Worm (Caenorhabditis elegans) whole organism, L1 larva: Measurements from ENCODE around the gene ZK1128.3.

Source experiments
- aha-1 ChIP-seq: fragments of 150-350 bp; optimal IDR thresholded peaks from 2 replicates; lab custom pipeline; 2014; ENCODE audit warnings: missing biosample characterization, missing genetic modification characterization
- ceh-8 ChIP-seq: fragments of 200-800 bp; sonication (Bioruptor generic); optimal IDR thresholded peaks from 2 replicates; lab custom pipeline; 2018; ENCODE audit warnings: mild to moderate bottlenecking, missing genetic modification characterization, moderate library complexity, missing compliant biosample characterization
- ceh-82 ChIP-seq, 3 experiments: fragments of 150-350 bp in 1 of 3; sonication (generic microtip) in 2 of 3; optimal IDR thresholded peaks; 2 replicates each; lab custom pipeline; 2014 to 2017; ENCODE audit warnings: missing biosample characterization in 3 of 3, missing genetic modification characterization in 3 of 3
- ceh-88 ChIP-seq: fragments of 200-800 bp; sonication (Bioruptor generic); IDR thresholded peaks from 2 replicates; pipeline ENCODE4 v1.3.6; 2022; ENCODE audit warnings: missing genetic modification characterization, missing compliant biosample characterization
- dpl-1 ChIP-seq, 3 experiments: fragments of 150-350 bp in 2 of 3; sonication (generic microtip) in 1 of 3; optimal IDR thresholded peaks; 2 replicates each; lab custom pipeline; 2014 to 2017; ENCODE audit warnings: missing biosample characterization in 3 of 3, missing genetic modification characterization in 3 of 3, missing genetic modification reagents in 3 of 3
- dsc-1 ChIP-seq: sonication (generic microtip); optimal IDR thresholded peaks from 2 replicates; lab custom pipeline; 2016; ENCODE audit warnings: mild to moderate bottlenecking, missing genetic modification characterization, missing compliant biosample characterization
- efl-1 ChIP-seq, 4 experiments: fragments of 150-350 bp; optimal IDR thresholded peaks in 3 of 4; peaks in 1 of 4; 1 replicate in 1 of 4; 2 replicates in 3 of 4; lab custom pipeline; 2014; ENCODE audit warnings: missing biosample characterization in 2 of 4, missing genetic modification characterization in 2 of 4, missing genetic modification reagents in 2 of 4
- egl-13 ChIP-seq: sonication (generic microtip); optimal IDR thresholded peaks from 2 replicates; lab custom pipeline; 2016; ENCODE audit warnings: missing genotype, missing genetic modification reagents, missing genetic modification characterization, missing compliant biosample characterization
- elt-2 ChIP-seq: sonication (generic microtip); optimal IDR thresholded peaks from 2 replicates; lab custom pipeline; 2016; ENCODE audit warnings: missing genetic modification characterization, mild to moderate bottlenecking, inconsistent platforms, missing compliant biosample characterization, missing genetic modification reagents
- fkh-10 ChIP-seq: sonication (generic microtip); optimal IDR thresholded peaks from 2 replicates; lab custom pipeline; 2017; ENCODE audit warnings: missing biosample characterization, missing genetic modification reagents, missing genetic modification characterization
- fkh-4 ChIP-seq: sonication (generic microtip); optimal IDR thresholded peaks from 2 replicates; lab custom pipeline; 2016; ENCODE audit warnings: missing compliant biosample characterization, missing genetic modification characterization, borderline replicate concordance
- fkh-8 ChIP-seq: sonication (generic microtip); optimal IDR thresholded peaks from 2 replicates; lab custom pipeline; 2016; ENCODE audit warnings: mild to moderate bottlenecking, missing genetic modification characterization, missing compliant biosample characterization
- isw-1 ChIP-seq: fragments of 200-800 bp; sonication (Bioruptor generic); IDR thresholded peaks from 2 replicates; pipeline ENCODE4 v1.3.6; 2022; ENCODE audit warnings: missing genetic modification characterization, missing compliant biosample characterization
- lin-13 ChIP-seq: fragments of 150-350 bp; optimal IDR thresholded peaks from 2 replicates; lab custom pipeline; 2014; ENCODE audit warnings: missing biosample characterization, missing genetic modification reagents, missing genetic modification characterization
- lin-14 ChIP-seq: fragments of 200-800 bp; sonication (Bioruptor generic); optimal IDR thresholded peaks from 2 replicates; lab custom pipeline; 2018; ENCODE audit warnings: mild to moderate bottlenecking, missing genetic modification characterization, moderate library complexity, missing compliant biosample characterization
- lin-15B ChIP-seq: fragments of 150-350 bp; sonication (generic microtip); optimal IDR thresholded peaks from 3 replicates; lab custom pipeline; 2014; ENCODE audit warnings: missing biosample characterization, missing genetic modification characterization
- lin-35 ChIP-seq, 2 experiments: fragments of 150-350 bp; optimal IDR thresholded peaks; 2 replicates each; lab custom pipeline; 2014; ENCODE audit warnings: missing biosample characterization in 2 of 2, missing genetic modification characterization in 2 of 2, missing genetic modification reagents in 2 of 2
- lir-3 ChIP-seq: sonication (generic microtip); optimal IDR thresholded peaks from 2 replicates; lab custom pipeline; 2016; ENCODE audit warnings: mild to moderate bottlenecking, missing genetic modification characterization, moderate library complexity, missing compliant biosample characterization; ENCODE audit not compliant: poor library complexity
- lsy-2 ChIP-seq, 2 experiments: fragments of 150-350 bp; optimal IDR thresholded peaks; 2 replicates each; lab custom pipeline; 2014; ENCODE audit warnings: missing biosample characterization in 2 of 2, missing genetic modification characterization in 2 of 2
- mab-9 ChIP-seq: fragments of 200-800 bp; sonication (Bioruptor generic); IDR thresholded peaks from 2 replicates; pipeline ENCODE4 v1.3.6; 2022; ENCODE audit warnings: missing genetic modification reagents, missing genetic modification characterization, missing compliant biosample characterization
- mef-2 ChIP-seq: fragments of 150-350 bp; optimal IDR thresholded peaks from 2 replicates; lab custom pipeline; 2014; ENCODE audit warnings: missing biosample characterization, missing genetic modification characterization
- nhr-11 ChIP-seq: fragments of 150-350 bp; optimal IDR thresholded peaks from 2 replicates; lab custom pipeline; 2014; ENCODE audit warnings: missing biosample characterization, missing genetic modification characterization
- nhr-19 ChIP-seq: fragments of 200-800 bp; sonication (Bioruptor generic); conservative IDR thresholded peaks from 2 replicates; pipeline ENCODE4 v1.3.6; 2022; ENCODE audit warnings: missing genetic modification characterization, missing compliant biosample characterization
- nhr-20 ChIP-seq: sonication (generic microtip); optimal IDR thresholded peaks from 2 replicates; lab custom pipeline; 2016; ENCODE audit warnings: mild to moderate bottlenecking, missing genetic modification characterization, missing compliant biosample characterization
- nhr-28 ChIP-seq: fragments of 150-350 bp; optimal IDR thresholded peaks from 2 replicates; lab custom pipeline; 2014; ENCODE audit warnings: missing biosample characterization, missing genetic modification characterization
- nhr-47 ChIP-seq: sonication (generic microtip); optimal IDR thresholded peaks from 2 replicates; lab custom pipeline; 2016; ENCODE audit warnings: mild to moderate bottlenecking, missing genetic modification characterization, moderate library complexity, missing compliant biosample characterization
- nhr-71 ChIP-seq: sonication (generic microtip); optimal IDR thresholded peaks from 2 replicates; lab custom pipeline; 2016; ENCODE audit warnings: mild to moderate bottlenecking, missing genetic modification characterization, moderate library complexity, missing compliant biosample characterization
- nhr-76 ChIP-seq: sonication (generic microtip); optimal IDR thresholded peaks from 2 replicates; lab custom pipeline; 2017; ENCODE audit warnings: missing biosample characterization, missing genetic modification characterization
- nhr-77 ChIP-seq: fragments of 150-350 bp; optimal IDR thresholded peaks from 2 replicates; lab custom pipeline; 2014; ENCODE audit warnings: missing biosample characterization, missing genetic modification characterization
- nhr-90 ChIP-seq: sonication (generic microtip); optimal IDR thresholded peaks from 2 replicates; lab custom pipeline; 2016; ENCODE audit warnings: mild to moderate bottlenecking, missing genetic modification characterization, missing compliant biosample characterization; ENCODE audit not compliant: poor library complexity
- pag-3 ChIP-seq: sonication (generic microtip); optimal IDR thresholded peaks from 2 replicates; lab custom pipeline; 2017; ENCODE audit warnings: missing genetic modification characterization, mild to moderate bottlenecking, missing compliant biosample characterization, antibody characterized with exemption, borderline replicate concordance; ENCODE audit not compliant: insufficient read depth
- pax-3 ChIP-seq: fragments of 200-800 bp; sonication (Bioruptor generic); optimal IDR thresholded peaks from 2 replicates; lab custom pipeline; 2018; ENCODE audit warnings: mild to moderate bottlenecking, missing genetic modification characterization, moderate library complexity, missing compliant biosample characterization
- pqm-1 ChIP-seq: sonication (generic microtip); optimal IDR thresholded peaks from 3 replicates; lab custom pipeline; 2017; ENCODE audit warnings: missing biosample characterization, missing genetic modification characterization
- rnt-1 ChIP-seq: sonication (generic microtip); optimal IDR thresholded peaks from 2 replicates; lab custom pipeline; 2016; ENCODE audit warnings: mild to moderate bottlenecking, missing genetic modification characterization, moderate library complexity, missing compliant biosample characterization
- skn-1 ChIP-seq: fragments of 150-350 bp; optimal IDR thresholded peaks from 2 replicates; lab custom pipeline; 2014; ENCODE audit warnings: missing biosample characterization, missing genetic modification characterization
- snpc-4 ChIP-seq: fragments of 150-350 bp; optimal IDR thresholded peaks from 2 replicates; lab custom pipeline; 2014; ENCODE audit warnings: missing biosample characterization, missing genetic modification characterization
- snu-23 ChIP-seq: sonication (generic microtip); optimal IDR thresholded peaks from 2 replicates; lab custom pipeline; 2016; ENCODE audit warnings: missing genetic modification characterization, missing compliant biosample characterization
- sup-37 ChIP-seq: fragments of 200-800 bp; sonication (Bioruptor generic); optimal IDR thresholded peaks from 2 replicates; lab custom pipeline; 2018; ENCODE audit warnings: mild to moderate bottlenecking, missing genetic modification characterization, missing compliant biosample characterization
- swsn-7 ChIP-seq: sonication (generic microtip); optimal IDR thresholded peaks from 2 replicates; lab custom pipeline; 2016; ENCODE audit warnings: missing genetic modification characterization, missing compliant biosample characterization
- tbx-2 ChIP-seq: sonication (generic microtip); optimal IDR thresholded peaks from 2 replicates; lab custom pipeline; 2016; ENCODE audit warnings: missing genetic modification characterization, missing compliant biosample characterization
- unc-130 ChIP-seq: fragments of 150-350 bp; optimal IDR thresholded peaks from 2 replicates; lab custom pipeline; 2017; ENCODE audit warnings: missing biosample characterization, missing genetic modification characterization, inconsistent platforms
- unc-86 ChIP-seq: sonication (generic microtip); optimal IDR thresholded peaks from 2 replicates; lab custom pipeline; 2016; ENCODE audit warnings: missing genetic modification characterization, missing compliant biosample characterization
- unc-98 ChIP-seq: fragments of 200-800 bp; sonication (Bioruptor generic); IDR thresholded peaks from 2 replicates; pipeline ENCODE4 v1.3.6; 2022; ENCODE audit warnings: missing genetic modification characterization, missing compliant biosample characterization
- vab-15 ChIP-seq: sonication (generic microtip); optimal IDR thresholded peaks from 2 replicates; lab custom pipeline; 2017; ENCODE audit warnings: missing genotype, mild to moderate bottlenecking, missing genetic modification characterization, missing compliant biosample characterization
- xbp-1 ChIP-seq: sonication (generic microtip); optimal IDR thresholded peaks from 2 replicates; lab custom pipeline; 2016; ENCODE audit warnings: missing genetic modification characterization, missing compliant biosample characterization
- ztf-11 ChIP-seq, 2 experiments: sonication (generic microtip); optimal IDR thresholded peaks; 2 replicates each; lab custom pipeline; 2016 to 2017; ENCODE audit warnings: missing genetic modification characterization in 2 of 2, missing biosample characterization in 1 of 2, missing compliant biosample characterization in 1 of 2

Gene ZK1128.3

ce11 chrIII:10126375-10126774 is 7.7 kb upstream of the ZK1128.3 start (continued):
- no peak for TF ChIP-seq skn-1
- no peak for TF ChIP-seq efl-1 (optimal IDR thresholded peaks at IDR 0.05; lab: Kevin White, UChicago)
- no peak for TF ChIP-seq efl-1 (GFP tag; optimal IDR thresholded peaks at IDR 0.05 in 1 of 2; lab: Kevin White, UChicago)
- TF ChIP-seq lir-3 (tag; lab: Kevin White, UChicago): no peak
- TF ChIP-seq vab-15: no peak
- no peak for TF ChIP-seq ztf-11 (tag; optimal IDR thresholded peaks at IDR 0.05; lab: Kevin White, UChicago)
- no peak for TF ChIP-seq pqm-1 (tag; lab: Kevin White, UChicago)
- peak; percentile 75 for TF ChIP-seq lin-14 (GFP tag; lab: Kevin White, UChicago)
- TF ChIP-seq snpc-4 (tag; lab: Kevin White, UChicago): no peak
- no peak for TF ChIP-seq nhr-11 (tag; lab: Kevin White, UChicago)
- no peak for TF ChIP-seq nhr-28
- TF ChIP-seq unc-130 (tag; lab: Kevin White, UChicago): no peak

ce11 chrIII:10123586-10124233 is 5.0 kb upstream of the ZK1128.3 start, which contains the start of gene ttll-4:
Gene ttll-4, plus strand, starts transcription at chrIII:10124183.
- TF ChIP-seq lin-14 (GFP tag; lab: Kevin White, UChicago) (peak; percentile 82), unc-98 (peak; percentile 72), tbx-2 (tag; lab: Kevin White, UChicago) (peak; percentile 59), ztf-11 (tag; optimal IDR thresholded peaks at IDR 0.05; lab: Kevin White, UChicago) (peak in 1 of 2 experiments; percentile 67), fkh-4 (peak; percentile 29), isw-1 (GFP tag; lab: Robert Waterston, UW) (peak; percentile 78), dsc-1 (tag; lab: Kevin White, UChicago) (peak; percentile 71), lir-3 (tag; lab: Kevin White, UChicago) (peak; percentile 71), nhr-47 (tag; lab: Kevin White, UChicago) (peak; percentile 72), pax-3 (peak; percentile 29), ceh-82 (tag; optimal IDR thresholded peaks at IDR 0.05; lab: Kevin White, UChicago) (peak; percentile 34 to 53 (median 46)), fkh-8 (tag; lab: Kevin White, UChicago) (peak; percentile 56), ceh-88 (GFP tag; lab: Robert Waterston, UW) (peak; percentile 35; the same call in 1 of the 2 replicates), nhr-76 (no peak), xbp-1 (tag; lab: Kevin White, UChicago) (peak; percentile 57), unc-130 (tag; lab: Kevin White, UChicago) (no peak), nhr-20 (tag; lab: Kevin White, UChicago) (peak; percentile 36), snu-23 (GFP tag; lab: Kevin White, UChicago) (peak; percentile 58), elt-2 (no peak), lin-15B (tag; lab: Kevin White, UChicago) (peak; percentile 64), mab-9 (GFP tag; lab: Robert Waterston, UW) (peak; percentile 58; the same call in 1 of the 2 replicates), lsy-2 (tag; optimal IDR thresholded peaks at IDR 0.05; lab: Kevin White, UChicago) (peak; percentile 43 to 55), nhr-71 (tag; lab: Kevin White, UChicago) (peak; percentile 81), nhr-90 (peak; percentile 31), egl-13 (peak; percentile 59), rnt-1 (tag; lab: Kevin White, UChicago) (peak; percentile 85), lin-35 (GFP tag; optimal IDR thresholded peaks at IDR 0.05; lab: Kevin White, UChicago) (peak in 1 of 2 experiments; percentile 15), pag-3 (tag; lab: Kevin White, UChicago) (no peak), lin-13 (GFP tag; lab: Kevin White, UChicago) (peak; percentile 53), nhr-19 (GFP tag; lab: Robert Waterston, UW) (peak; percentile 61), nhr-77 (no peak), ceh-8 (no peak), aha-1 (tag; lab: Kevin White, UChicago) (no peak), efl-1 (optimal IDR thresholded peaks at IDR 0.05; lab: Kevin White, UChicago) (peak; percentile 69 to 81), efl-1 (GFP tag; optimal IDR thresholded peaks at IDR 0.05 in 1 of 2; lab: Kevin White, UChicago) (peak; percentile 47 to 80), vab-15 (peak; percentile 34), dpl-1 (GFP tag; optimal IDR thresholded peaks at IDR 0.05; lab: Kevin White, UChicago) (peak in 2 of 3 experiments; percentile 0 to 48), mef-2 (tag; lab: Kevin White, UChicago) (no peak), unc-86 (peak; percentile 72), skn-1 (no peak), fkh-10 (GFP tag; lab: Kevin White, UChicago) (peak; percentile 48), swsn-7 (tag; lab: Kevin White, UChicago) (peak; percentile 65), sup-37 (GFP tag; lab: Kevin White, UChicago) (no peak)
